1 fruit fly cellular context compared by ENCODE assay signal in genomic region chr3R:26866577-26867456, dm6.
A peak's percentile ranks its signal among the peaks of the same experiment; 100 is the strongest.
TF ChIP-seq lines count a peak whose summit lies in the region.

Gene ball, minus strand, starts transcription at chr3R:26866807.
Gene His2Av, plus strand, starts transcription at chr3R:26866929.

TF ChIP-seq in whole organism, embryonic, 481 proteins besides CTCF, POLR2A, EP300 and RAD21 (continued from another document and continues in another):
- TF ChIP-seq Dref (GFP tag; IDR thresholded peaks at IDR 0.05; lab: Robert Waterston, UW) (peak; percentile 98), tap (tag; optimal IDR thresholded peaks at IDR 0.05; lab: Kevin White, UChicago) (peak; percentile 53), Xbp1 (GFP tag; optimal IDR thresholded peaks at IDR 0.05; lab: Kevin White, UChicago) (peak; percentile 93), lbe (GFP tag; optimal IDR thresholded peaks at IDR 0.05; lab: Kevin White, UChicago) (peak; percentile 53), usp (GFP tag; optimal IDR thresholded peaks at IDR 0.05; lab: Kevin White, UChicago) (no peak), Stat92E (GFP tag; optimal IDR thresholded peaks at IDR 0.05; lab: Kevin White, UChicago) (peak in 1 of 3 experiments; percentile 93), Kr (GFP tag; optimal IDR thresholded peaks at IDR 0.05; lab: Kevin White, UChicago) (no peak), Myb (GFP tag; optimal IDR thresholded peaks at IDR 0.05; lab: Kevin White, UChicago) (peak; percentile 82), CG3847 (GFP tag; IDR thresholded peaks at IDR 0.05; lab: Robert Waterston, UW) (peak; percentile 89), CG12299 (tag; optimal IDR thresholded peaks at IDR 0.05; lab: Kevin White, UChicago) (peak; percentile 73), CG7745 (tag; optimal IDR thresholded peaks at IDR 0.05; lab: Kevin White, UChicago) (no peak), lab (GFP tag; optimal IDR thresholded peaks at IDR 0.05; lab: Kevin White, UChicago) (peak; percentile 87), insv (GFP tag; optimal IDR thresholded peaks at IDR 0.05; lab: Kevin White, UChicago) (peak in 1 of 2 experiments; percentile 68), Rx (GFP tag; IDR thresholded peaks at IDR 0.05; lab: Robert Waterston, UW) (peak; percentile 70), mld (GFP tag; IDR thresholded peaks at IDR 0.05; lab: Robert Waterston, UW; ENCODE audit: partially characterized antibody) (0 out of 3 replicates have a peak, but pooled peaks have one; percentile 54), klu (GFP tag; IDR thresholded peaks at IDR 0.05; lab: Robert Waterston, UW) (peak; percentile 72), CG4424 (GFP tag; optimal IDR thresholded peaks at IDR 0.05; lab: Kevin White, UChicago) (peak; percentile 87), CG14441 (GFP tag; IDR thresholded peaks at IDR 0.05; lab: Robert Waterston, UW) (peak; percentile 81), hth (optimal IDR thresholded peaks at IDR 0.05; lab: Kevin White, UChicago) (no peak), MESR4 (GFP tag; optimal IDR thresholded peaks at IDR 0.05; lab: Kevin White, UChicago) (peak; percentile 56), Dfd (GFP tag; optimal IDR thresholded peaks at IDR 0.05; lab: Kevin White, UChicago) (no peak), CG15269 (tag; optimal IDR thresholded peaks at IDR 0.05; lab: Kevin White, UChicago) (peak; percentile 82), zen2 (GFP tag; IDR thresholded peaks at IDR 0.05; lab: Robert Waterston, UW; ENCODE audit: partially characterized antibody) (peak; percentile 78), CG30020 (tag; optimal IDR thresholded peaks at IDR 0.05; lab: Kevin White, UChicago) (peak; percentile 45), CG18262 (tag; optimal IDR thresholded peaks at IDR 0.05; lab: Kevin White, UChicago) (peak; percentile 72), CG17361 (GFP tag; IDR thresholded peaks at IDR 0.05; lab: Robert Waterston, UW) (peak; percentile 76), CG32772 (GFP tag; IDR thresholded peaks at IDR 0.05; lab: Robert Waterston, UW) (peak; percentile 83), jumu (GFP tag; optimal IDR thresholded peaks at IDR 0.05; lab: Kevin White, UChicago) (peak; percentile 94), C15 (GFP tag; IDR thresholded peaks at IDR 0.05; lab: Robert Waterston, UW) (peak; percentile 65), CG17912 (GFP tag; optimal IDR thresholded peaks at IDR 0.05; lab: Kevin White, UChicago) (peak; percentile 30), ken (GFP tag; IDR thresholded peaks at IDR 0.05; lab: Robert Waterston, UW) (peak; percentile 76), Bgb (GFP tag; IDR thresholded peaks at IDR 0.05; lab: Robert Waterston, UW; ENCODE audit: partially characterized antibody) (peak; percentile 94), CG7963 (GFP tag; IDR thresholded peaks at IDR 0.05; lab: Robert Waterston, UW; ENCODE audit: partially characterized antibody) (peak; percentile 89), dmrt99B (tag; optimal IDR thresholded peaks at IDR 0.05; lab: Kevin White, UChicago) (peak; percentile 55), CG13624 (GFP tag; optimal IDR thresholded peaks at IDR 0.05; lab: Kevin White, UChicago) (peak; percentile 85), sug (tag; optimal IDR thresholded peaks at IDR 0.05; lab: Kevin White, UChicago) (peak; percentile 90), CG31441 (GFP tag; IDR thresholded peaks at IDR 0.05; lab: Robert Waterston, UW) (peak; percentile 71), stc (GFP tag; IDR thresholded peaks at IDR 0.05; lab: Robert Waterston, UW) (peak; percentile 72), nmo (GFP tag; optimal IDR thresholded peaks at IDR 0.05; lab: Kevin White, UChicago) (peak; percentile 84), CG34376 (GFP tag; optimal IDR thresholded peaks at IDR 0.05; lab: Kevin White, UChicago) (peak; percentile 65), Hr78 (GFP tag; optimal IDR thresholded peaks at IDR 0.05; lab: Kevin White, UChicago) (no peak), CrebB (tag; optimal IDR thresholded peaks at IDR 0.05; lab: Kevin White, UChicago) (peak; percentile 71), CG8388 (GFP tag; optimal IDR thresholded peaks at IDR 0.05; lab: Kevin White, UChicago) (peak; percentile 74), Ets97D (GFP tag; optimal IDR thresholded peaks at IDR 0.05; lab: Kevin White, UChicago) (peak; percentile 86), dm (GFP tag; optimal IDR thresholded peaks at IDR 0.05; lab: Kevin White, UChicago) (peak; percentile 74), pfk (GFP tag; optimal IDR thresholded peaks at IDR 0.05; lab: Kevin White, UChicago) (no peak), CG2116 (GFP tag; optimal IDR thresholded peaks at IDR 0.05; lab: Kevin White, UChicago) (peak; percentile 98), D19A (tag; optimal IDR thresholded peaks at IDR 0.05; lab: Kevin White, UChicago) (peak; percentile 61), Doc2 (GFP tag; IDR thresholded peaks at IDR 0.05; lab: Robert Waterston, UW) (no peak), CG32767 (GFP tag; IDR thresholded peaks at IDR 0.05; lab: Robert Waterston, UW) (peak; percentile 64), bsh (GFP tag; optimal IDR thresholded peaks at IDR 0.05; lab: Kevin White, UChicago) (peak in 1 of 2 experiments; percentile 83), CG1529 (GFP tag; optimal IDR thresholded peaks at IDR 0.05; lab: Kevin White, UChicago) (peak; percentile 53), CG6175 (GFP tag; IDR thresholded peaks at IDR 0.05; lab: Robert Waterston, UW) (peak; percentile 52; the same call in 1 of the 3 replicates), Lhr (GFP tag; optimal IDR thresholded peaks at IDR 0.05; lab: Kevin White, UChicago) (peak; percentile 88), Hmx (GFP tag; optimal IDR thresholded peaks at IDR 0.05; lab: Kevin White, UChicago) (peak; percentile 27), scrt (GFP tag; optimal IDR thresholded peaks at IDR 0.05; lab: Kevin White, UChicago) (peak; percentile 75), az2 (GFP tag; optimal IDR thresholded peaks at IDR 0.05; lab: Kevin White, UChicago) (peak; percentile 90), abd-A (tag; optimal IDR thresholded peaks at IDR 0.05; lab: Kevin White, UChicago) (no peak), Dip3 (GFP tag; optimal IDR thresholded peaks at IDR 0.05; lab: Kevin White, UChicago) (peak; percentile 87), CG11723 (GFP tag; optimal IDR thresholded peaks at IDR 0.05; lab: Kevin White, UChicago) (peak; percentile 69), CHES-1-like (GFP tag; optimal IDR thresholded peaks at IDR 0.05; lab: Kevin White, UChicago) (peak; percentile 93), CG17359 (tag; optimal IDR thresholded peaks at IDR 0.05; lab: Kevin White, UChicago) (peak; percentile 83), Scr (GFP tag; IDR thresholded peaks at IDR 0.05; lab: Robert Waterston, UW; ENCODE audit: partially characterized antibody) (peak; percentile 92), CG10321 (GFP tag; IDR thresholded peaks at IDR 0.05; lab: Robert Waterston, UW) (peak; percentile 41; the same call in 1 of the 2 replicates), Ptx1 (GFP tag; IDR thresholded peaks at IDR 0.05; lab: Robert Waterston, UW) (peak; percentile 85), Trl (optimal IDR thresholded peaks at IDR 0.05; lab: Kevin White, UChicago) (no peak), Trl (GFP tag; optimal IDR thresholded peaks at IDR 0.05; lab: Kevin White, UChicago) (peak; percentile 94), kah (GFP tag; optimal IDR thresholded peaks at IDR 0.05; lab: Kevin White, UChicago) (peak; percentile 28), CG16813 (GFP tag; IDR thresholded peaks at IDR 0.05; lab: Robert Waterston, UW; ENCODE audit: partially characterized antibody) (peak; percentile 93), ap (GFP tag; IDR thresholded peaks at IDR 0.05; lab: Robert Waterston, UW) (peak; percentile 57; the same call in 1 of the 2 replicates), CG10267 (tag; optimal IDR thresholded peaks at IDR 0.05; lab: Kevin White, UChicago) (peak; percentile 82), CG12219 (GFP tag; optimal IDR thresholded peaks at IDR 0.05; lab: Kevin White, UChicago) (peak; percentile 63), pros (GFP tag; optimal IDR thresholded peaks at IDR 0.05; lab: Kevin White, UChicago) (no peak), Dbx (GFP tag; IDR thresholded peaks at IDR 0.05; lab: Robert Waterston, UW) (peak; percentile 88), schlank (tag; optimal IDR thresholded peaks at IDR 0.05; lab: Kevin White, UChicago) (peak; percentile 55), Mes4 (GFP tag; optimal IDR thresholded peaks at IDR 0.05; lab: Kevin White, UChicago) (peak; percentile 83), CG8924 (tag; optimal IDR thresholded peaks at IDR 0.05; lab: Kevin White, UChicago) (peak; percentile 65), ara (GFP tag; IDR thresholded peaks at IDR 0.05; lab: Robert Waterston, UW) (peak; percentile 61; the same call in 1 of the 2 replicates), Fer1 (GFP tag; optimal IDR thresholded peaks at IDR 0.05; lab: Kevin White, UChicago) (peak; percentile 87), zf30C (GFP tag; optimal IDR thresholded peaks at IDR 0.05; lab: Kevin White, UChicago) (peak; percentile 12), CG7928 (GFP tag; optimal IDR thresholded peaks at IDR 0.05; lab: Kevin White, UChicago) (peak; percentile 91), tin (GFP tag; optimal IDR thresholded peaks at IDR 0.05; lab: Kevin White, UChicago) (peak; percentile 87), Rfx (GFP tag; IDR thresholded peaks at IDR 0.05; lab: Robert Waterston, UW) (peak; percentile 89), btn (GFP tag; optimal IDR thresholded peaks at IDR 0.05; lab: Kevin White, UChicago) (peak; percentile 82), Hr3 (GFP tag; optimal IDR thresholded peaks at IDR 0.05; lab: Kevin White, UChicago) (peak; percentile 76), CG7372 (GFP tag; IDR thresholded peaks at IDR 0.05; lab: Robert Waterston, UW) (peak; percentile 57; the same call in 1 of the 2 replicates), CG31365 (tag; optimal IDR thresholded peaks at IDR 0.05; lab: Kevin White, UChicago) (peak; percentile 59), stwl (tag; optimal IDR thresholded peaks at IDR 0.05; lab: Kevin White, UChicago) (peak; percentile 84), grn (GFP tag; optimal IDR thresholded peaks at IDR 0.05; lab: Kevin White, UChicago) (peak; percentile 22), Jarid2 (GFP tag; optimal IDR thresholded peaks at IDR 0.05; lab: Kevin White, UChicago) (peak; percentile 47), CG6765 (GFP tag; optimal IDR thresholded peaks at IDR 0.05; lab: Kevin White, UChicago) (peak; percentile 42), cad (GFP tag; optimal IDR thresholded peaks at IDR 0.05; lab: Kevin White, UChicago) (no peak), Hsf (GFP tag; optimal IDR thresholded peaks at IDR 0.05; lab: Kevin White, UChicago) (peak; percentile 91), Fer3 (tag; optimal IDR thresholded peaks at IDR 0.05; lab: Kevin White, UChicago) (peak; percentile 68), CG3838 (GFP tag; optimal IDR thresholded peaks at IDR 0.05; lab: Kevin White, UChicago) (peak; percentile 53), CG1647 (GFP tag; optimal IDR thresholded peaks at IDR 0.05; lab: Kevin White, UChicago) (peak; percentile 86), CG2889 (GFP tag; IDR thresholded peaks at IDR 0.05; lab: Robert Waterston, UW) (peak; percentile 82), z (GFP tag; IDR thresholded peaks at IDR 0.05; lab: Robert Waterston, UW) (0 out of 3 replicates have a peak, but pooled peaks have one; percentile 21), gsb-n (tag; optimal IDR thresholded peaks at IDR 0.05; lab: Kevin White, UChicago) (peak; percentile 68), sob (GFP tag; IDR thresholded peaks at IDR 0.05; lab: Robert Waterston, UW) (peak; percentile 81), CG5953 (GFP tag; IDR thresholded peaks at IDR 0.05; lab: Robert Waterston, UW) (peak; percentile 60; the same call in 1 of the 2 replicates), Six4 (GFP tag; optimal IDR thresholded peaks at IDR 0.05; lab: Kevin White, UChicago) (peak; percentile 79), crol (GFP tag; IDR thresholded peaks at IDR 0.05; lab: Robert Waterston, UW) (peak; percentile 38), slou (GFP tag; optimal IDR thresholded peaks at IDR 0.05; lab: Kevin White, UChicago) (peak; percentile 59), CG1603 (tag; optimal IDR thresholded peaks at IDR 0.05; lab: Kevin White, UChicago) (peak; percentile 67), row (GFP tag; IDR thresholded peaks at IDR 0.05; lab: Robert Waterston, UW) (peak; percentile 93), sima (GFP tag; optimal IDR thresholded peaks at IDR 0.05; lab: Kevin White, UChicago) (peak; percentile 70), amos (GFP tag; IDR thresholded peaks at IDR 0.05; lab: Robert Waterston, UW; ENCODE audit: partially characterized antibody) (peak; percentile 95), CG14965 (GFP tag; optimal IDR thresholded peaks at IDR 0.05; lab: Kevin White, UChicago; ENCODE audit: borderline replicate concordance) (peak; percentile 32), CG6854 (GFP tag; optimal IDR thresholded peaks at IDR 0.05; lab: Kevin White, UChicago) (peak; percentile 60), CG11696 (GFP tag; IDR thresholded peaks at IDR 0.05; lab: Robert Waterston, UW) (0 out of 2 replicates have a peak, but pooled peaks have one; percentile 27), zfh2 (GFP tag; optimal IDR thresholded peaks at IDR 0.05; lab: Kevin White, UChicago) (peak; percentile 90), CG12769 (tag; optimal IDR thresholded peaks at IDR 0.05; lab: Kevin White, UChicago) (peak; percentile 74), pum (GFP tag; optimal IDR thresholded peaks at IDR 0.05; lab: Kevin White, UChicago) (peak; percentile 87), CG10565 (GFP tag; optimal IDR thresholded peaks at IDR 0.05; lab: Kevin White, UChicago) (no peak), knrl (GFP tag; IDR thresholded peaks at IDR 0.05; lab: Robert Waterston, UW; ENCODE audit: partially characterized antibody) (peak; percentile 92), Nf-YB (GFP tag; optimal IDR thresholded peaks at IDR 0.05; lab: Kevin White, UChicago) (peak; percentile 47), cas (GFP tag; IDR thresholded peaks at IDR 0.05; lab: Robert Waterston, UW) (0 out of 2 replicates have a peak, but pooled peaks have one; percentile 13), disco-r (GFP tag; optimal IDR thresholded peaks at IDR 0.05; lab: Kevin White, UChicago) (peak; percentile 73), CG1602 (GFP tag; optimal IDR thresholded peaks at IDR 0.05; lab: Kevin White, UChicago) (peak; percentile 77), pita (GFP tag; optimal IDR thresholded peaks at IDR 0.05; lab: Kevin White, UChicago) (no peak), Dll (GFP tag; IDR thresholded peaks at IDR 0.05; lab: Robert Waterston, UW; ENCODE audit: partially characterized antibody) (peak; percentile 89), tio (GFP tag; optimal IDR thresholded peaks at IDR 0.05; lab: Kevin White, UChicago) (no peak), ac (GFP tag; optimal IDR thresholded peaks at IDR 0.05; lab: Kevin White, UChicago) (peak; percentile 52), fd102C (GFP tag; optimal IDR thresholded peaks at IDR 0.05; lab: Kevin White, UChicago) (peak; percentile 58), Nf-YA (GFP tag; IDR thresholded peaks at IDR 0.05; lab: Robert Waterston, UW) (peak; percentile 69), ATbp (GFP tag; optimal IDR thresholded peaks at IDR 0.05; lab: Kevin White, UChicago) (peak; percentile 69), oc (tag; optimal IDR thresholded peaks at IDR 0.05; lab: Kevin White, UChicago) (peak; percentile 67)
